Worm (Caenorhabditis elegans) whole organism, dauer: ENCODE results near the gene rha-1.

Experiments
- unc-62 ChIP-seq: sonication (generic microtip); optimal IDR thresholded peaks from 2 replicates; lab custom pipeline; 2017; ENCODE audit warnings: missing biosample characterization, missing genetic modification reagents, missing genetic modification characterization

The rha-1 gene

ce11 chrII:8903871-8904270 is 20.4 kb upstream of the rha-1 start:
- TF ChIP-seq unc-62 (GFP tag; lab: Kevin White, UChicago), result no peak

- TF ChIP-seq unc-62 (GFP tag; lab: Kevin White, UChicago), result no peak
Observed at ce11 chrII:8899357-8899748, 15.9 kb upstream of the rha-1 start.

DNA sequence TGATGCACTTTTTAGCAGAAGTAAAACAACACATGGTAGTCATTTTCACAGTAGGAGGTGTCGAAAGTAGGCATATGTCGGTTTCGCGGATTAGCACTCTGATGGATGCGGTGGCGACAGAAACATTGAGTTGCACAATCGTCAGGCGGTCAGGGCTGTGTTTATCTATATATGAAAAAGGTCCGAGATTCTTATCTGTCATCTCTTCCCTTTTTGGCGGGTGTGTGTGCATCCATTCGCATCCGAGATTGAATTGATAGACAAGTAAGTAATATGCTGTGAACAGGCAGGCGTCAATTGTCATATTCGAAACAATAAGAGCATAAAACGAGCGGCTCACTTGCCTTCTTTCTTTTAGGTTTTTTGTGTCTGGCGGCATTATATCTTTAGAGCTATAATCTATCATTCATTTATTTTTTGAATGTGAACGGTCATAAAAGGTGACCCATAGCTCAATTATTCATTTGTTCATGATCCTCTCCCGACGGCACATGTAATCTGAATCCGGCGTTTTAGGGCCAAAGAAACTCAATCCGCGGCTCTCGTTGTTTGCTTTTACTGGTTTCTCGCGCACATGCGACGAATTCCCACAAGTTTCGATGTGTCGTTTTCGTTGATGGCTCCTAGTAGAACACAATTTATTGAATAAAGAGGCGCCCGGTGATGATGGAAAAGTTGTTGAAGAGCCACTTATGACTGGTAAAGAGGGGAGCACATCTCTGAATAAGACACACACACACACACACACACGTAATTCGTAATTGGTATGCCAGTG is 15.3 kb upstream of the rha-1 start:
- no peak for TF ChIP-seq unc-62 (GFP tag; lab: Kevin White, UChicago)

DNA sequence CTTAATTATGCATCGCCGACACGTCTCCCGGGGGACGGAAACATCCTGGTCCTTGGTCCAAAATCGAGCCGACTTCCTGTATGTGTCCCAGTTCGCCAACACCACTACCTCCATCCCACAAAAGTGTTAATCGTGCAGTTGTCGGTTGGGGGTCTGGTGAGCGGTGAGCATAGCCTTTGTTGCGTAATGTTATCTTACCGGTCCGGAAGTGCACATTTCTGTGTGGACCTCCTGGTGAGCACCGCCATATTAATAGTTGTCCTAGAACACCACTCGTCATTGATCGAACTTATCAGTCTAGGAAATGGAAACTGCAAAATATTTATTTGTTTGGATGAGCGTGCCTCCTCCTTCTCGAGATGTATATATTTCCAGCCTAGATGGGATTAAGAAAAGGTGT is 13.8 kb upstream of the rha-1 start:
- TF ChIP-seq unc-62 (GFP tag; lab: Kevin White, UChicago), result no peak

DNA sequence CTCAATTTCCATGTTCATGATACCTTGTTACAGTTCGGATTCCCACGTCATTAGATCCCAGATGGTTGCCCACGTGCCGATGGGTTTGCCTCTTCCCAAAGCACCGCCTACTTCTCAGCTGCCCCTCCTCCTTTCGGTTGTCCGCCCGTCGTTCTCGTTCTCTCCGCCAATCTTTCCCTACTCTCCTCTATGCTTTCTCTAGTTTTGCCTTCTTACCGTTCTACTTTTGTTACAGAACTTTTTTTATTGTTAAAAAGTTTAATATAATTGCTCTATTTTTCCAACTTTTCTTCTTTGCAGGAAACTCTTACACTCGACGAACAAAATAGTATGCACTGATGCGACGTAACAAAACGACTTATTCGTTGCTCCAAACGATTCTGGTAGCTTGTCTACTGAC is 13.1 kb upstream of the rha-1 start, which contains the start of gene lat-1:
lat-1 (plus strand) TSS at position 301 of the 400 bp plus-strand sequence.
- no peak for TF ChIP-seq unc-62 (GFP tag; lab: Kevin White, UChicago)

ce11 chrII:8895895-8896294 is 12.4 kb upstream of the rha-1 start:
- no peak for TF ChIP-seq unc-62 (GFP tag; lab: Kevin White, UChicago)

DNA sequence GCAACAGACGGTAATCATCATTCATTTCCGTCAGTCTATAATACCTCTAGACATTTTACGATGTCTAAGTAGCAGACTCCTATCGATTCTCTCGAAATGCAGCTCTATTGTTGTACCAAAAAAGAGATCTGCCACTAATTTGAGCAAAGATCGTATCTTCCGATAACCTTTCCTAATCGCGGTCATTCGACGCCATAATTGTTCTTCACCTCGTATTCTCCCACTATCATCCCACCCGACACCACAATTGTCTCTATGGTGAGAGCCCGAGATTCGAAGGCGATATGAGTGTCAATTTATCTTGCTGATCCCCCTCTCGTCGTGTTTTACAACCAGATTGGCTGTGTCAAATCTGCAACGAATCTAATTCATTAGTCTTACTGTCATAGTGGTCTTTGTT is 11.9 kb upstream of the rha-1 start:
- TF ChIP-seq unc-62 (GFP tag; lab: Kevin White, UChicago), result no peak

DNA sequence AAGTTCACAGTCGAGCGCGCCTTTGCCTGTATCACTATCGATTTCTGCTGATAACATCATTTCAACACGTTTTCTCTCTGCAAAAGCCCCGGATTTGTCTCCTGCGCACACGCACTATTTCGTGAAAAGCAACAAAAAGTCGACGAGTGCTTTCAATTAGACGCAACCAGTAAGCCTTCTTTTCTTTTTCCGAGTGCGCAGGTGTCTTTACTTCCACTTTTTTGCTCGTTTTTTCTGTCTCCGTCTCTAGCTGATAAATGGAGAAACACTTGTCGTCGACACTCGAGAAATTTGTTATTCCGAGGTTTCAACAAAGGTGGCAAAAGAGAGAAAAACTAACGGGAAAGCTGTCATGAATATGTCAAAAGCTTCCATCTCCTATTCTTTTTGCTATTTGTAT is 8.1 kb upstream of the rha-1 start:
- TF ChIP-seq unc-62 (GFP tag; lab: Kevin White, UChicago), result no peak

ce11 chrII:8891042-8891441 is 7.6 kb upstream of the rha-1 start:
- TF ChIP-seq unc-62 (GFP tag; lab: Kevin White, UChicago), result no peak

DNA sequence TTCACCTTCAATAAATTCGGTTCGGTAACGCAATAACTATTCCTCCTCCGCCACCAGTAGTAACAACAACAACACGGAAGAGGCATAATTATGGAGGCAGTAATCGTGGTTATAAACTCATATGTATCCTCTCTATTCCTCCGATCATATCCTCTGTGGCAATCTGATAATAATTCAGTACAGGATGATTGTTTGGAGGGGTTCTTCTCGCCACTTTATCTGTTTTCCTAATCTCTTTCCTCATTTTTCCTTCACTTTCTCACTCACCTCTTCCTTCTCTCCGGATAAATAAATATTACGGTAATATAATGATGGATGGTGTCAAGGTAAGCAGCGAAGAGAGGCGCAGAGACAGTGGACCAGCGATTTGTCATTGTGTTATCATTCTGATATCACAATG is 7.1 kb upstream of the rha-1 start:
- TF ChIP-seq unc-62 (GFP tag; lab: Kevin White, UChicago), result no peak

DNA sequence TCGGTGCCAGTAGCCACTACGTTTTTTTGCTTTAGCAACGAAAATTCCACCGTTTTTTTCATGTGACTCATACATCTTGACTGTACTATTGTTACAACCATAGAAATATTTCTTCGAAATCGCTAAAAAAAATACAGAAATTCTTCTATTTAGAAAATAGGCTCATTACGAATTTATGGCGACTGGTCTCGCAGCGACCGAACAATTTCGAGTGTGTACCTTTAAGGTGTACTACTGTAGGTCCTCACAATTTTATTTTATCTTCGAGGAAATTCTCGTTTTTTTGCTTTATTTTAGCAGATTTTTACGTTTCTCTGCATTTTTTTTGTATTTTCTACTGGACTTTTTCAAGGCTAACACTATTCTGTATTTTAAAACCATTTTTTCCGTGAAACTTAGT is 6.6 kb upstream of the rha-1 start:
- TF ChIP-seq unc-62 (GFP tag; lab: Kevin White, UChicago), result no peak

DNA sequence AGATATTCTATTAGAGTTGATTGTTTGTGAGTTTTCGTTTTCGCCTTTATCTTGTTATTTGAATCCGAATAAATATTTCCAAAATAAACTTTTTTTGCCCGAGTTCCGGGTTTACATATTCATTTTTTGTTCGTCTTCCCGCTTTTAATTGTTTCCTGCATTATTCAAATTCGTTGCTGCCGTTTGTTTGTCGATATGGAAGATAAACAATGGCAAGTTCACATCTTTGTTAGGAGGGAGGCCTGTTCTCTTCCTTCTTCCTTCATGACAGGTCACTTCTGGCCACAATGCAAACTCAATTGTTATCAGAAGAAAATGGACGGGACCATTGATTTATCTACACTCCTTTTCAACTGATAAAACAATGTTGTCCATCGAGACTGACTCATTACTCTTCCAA is 6.1 kb upstream of the rha-1 start:
- no peak for TF ChIP-seq unc-62 (GFP tag; lab: Kevin White, UChicago)

DNA sequence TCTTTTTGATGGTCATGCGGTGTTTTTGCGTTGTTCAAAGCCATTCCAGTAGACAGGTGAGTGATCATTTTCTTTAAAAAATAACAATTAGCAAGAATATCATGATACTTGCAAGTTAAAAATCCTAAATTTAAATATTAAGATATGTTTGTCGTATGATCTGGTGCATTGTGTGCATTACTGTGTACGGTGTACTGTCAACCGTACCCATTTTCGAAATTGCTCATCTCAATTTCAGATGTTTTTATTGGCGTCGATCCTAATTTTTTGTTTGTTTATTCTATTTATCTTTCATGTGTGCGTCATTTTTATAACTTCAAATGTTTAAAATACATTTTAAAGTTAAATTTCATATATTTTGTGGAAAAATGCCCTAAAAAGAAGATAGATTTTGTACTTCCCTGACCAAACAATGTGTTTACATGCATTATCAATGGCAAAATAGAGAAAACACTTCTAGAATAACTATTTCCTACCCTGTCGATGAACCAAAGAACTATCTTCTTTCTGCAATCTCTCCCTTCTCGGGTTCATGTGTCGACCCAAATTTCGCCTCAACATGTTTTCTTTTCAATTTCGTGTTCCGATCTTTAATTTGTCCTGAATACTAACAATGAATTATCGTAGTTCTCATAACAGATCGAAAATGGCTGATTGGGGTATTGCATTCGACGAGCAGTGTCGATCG is 947 bp upstream of the rha-1 start, which contains the start of the genes T07D4.5 and ddx-19:
T07D4.5 (minus strand) TSS at position 71 of the 688 bp plus-strand sequence.
ddx-19 (plus strand) TSS at position 638 of the 688 bp plus-strand sequence.
- TF ChIP-seq unc-62 (GFP tag; lab: Kevin White, UChicago), result no peak

- TF ChIP-seq unc-62 (GFP tag; lab: Kevin White, UChicago), result no peak
Observed at ce11 chrII:8878528-8878927, 4.9 kb downstream of the rha-1 start.

- no peak for TF ChIP-seq unc-62 (GFP tag; lab: Kevin White, UChicago)
Observed at ce11 chrII:8877032-8877985, 6.2 kb downstream of the rha-1 start.

ce11 chrII:8873842-8874241 is 9.6 kb downstream of the rha-1 start, which contains the start of gene T07D4.2:
TSS of gene T07D4.2 (minus strand) at chrII:8873942.
- no peak for TF ChIP-seq unc-62 (GFP tag; lab: Kevin White, UChicago)
